Worm (Caenorhabditis elegans): ENCODE results near the gene Y110A2AL.9.

Gene Y110A2AL.9

DNA sequence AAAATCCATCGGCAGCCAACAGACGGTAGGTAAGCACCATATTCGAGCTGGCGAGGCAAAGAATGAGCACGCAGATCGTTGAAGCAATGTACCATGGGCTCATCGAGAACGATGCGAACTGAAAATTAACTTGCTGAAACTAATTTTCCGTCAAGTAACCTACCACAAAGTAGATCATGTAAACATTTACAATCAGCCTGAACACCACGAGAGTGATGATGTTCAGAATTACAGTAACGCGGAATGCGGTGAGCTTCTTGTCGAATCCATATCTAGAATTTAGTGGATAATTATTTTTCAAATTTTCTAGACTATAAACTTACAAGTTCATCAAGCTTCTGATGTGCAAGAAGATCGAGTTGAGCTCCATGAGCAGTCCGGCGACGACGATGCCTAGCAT is 37.0 kb downstream of the Y110A2AL.9 start:
- TF ChIP-seq cog-1 (tag; optimal IDR thresholded peaks at IDR 0.05), result no peak

DNA sequence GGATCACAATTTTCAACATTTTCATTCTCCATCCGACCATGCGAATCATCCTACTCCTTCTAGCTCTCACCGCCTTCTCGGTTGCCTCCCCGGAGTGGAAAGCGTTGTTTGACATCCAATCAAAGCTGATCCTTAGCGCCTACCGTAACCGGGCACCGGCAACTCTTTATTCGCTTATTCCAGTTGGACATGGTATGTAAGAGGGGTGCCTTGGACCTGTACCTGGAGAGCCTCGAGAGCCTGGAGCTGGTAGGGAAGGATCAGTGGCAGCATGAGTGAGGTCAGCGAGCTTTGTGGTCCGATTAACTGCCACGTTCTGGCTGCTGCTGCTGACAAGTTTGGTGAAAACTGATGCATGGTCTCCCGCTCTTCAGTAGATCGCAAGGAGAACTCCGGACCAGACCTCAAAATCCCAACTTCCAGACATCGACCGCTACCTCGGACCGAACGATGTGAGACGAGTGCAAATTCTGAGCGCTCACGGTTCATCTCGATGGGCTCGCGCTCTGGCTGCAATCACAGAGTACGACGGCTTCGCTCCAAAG is 38.5 kb downstream of the Y110A2AL.9 start, which contains the start of gene K12H6.8:
K12H6.8 (plus strand) TSS at position 38 of the 545 bp plus-strand sequence.
- TF ChIP-seq ztf-23 (GFP tag; IDR thresholded peaks at IDR 0.05), result no peak
- TF ChIP-seq ztf-29 (GFP tag; IDR thresholded peaks at IDR 0.05), result no peak

ce11 chrII:2826073-2826472 is 40.4 kb downstream of the Y110A2AL.9 start, which contains the start of gene K12H6.5:
TSS of gene K12H6.5 (minus strand) at chrII:2826173.
- TF ChIP-seq T22C8.4 (GFP tag; IDR thresholded peaks at IDR 0.05) (no peak), klf-2 (GFP tag; conservative IDR thresholded peaks at IDR 0.05) (no peak), ztf-23 (GFP tag; IDR thresholded peaks at IDR 0.05) (no peak), cog-1 (tag; optimal IDR thresholded peaks at IDR 0.05) (no peak), med-1 (GFP tag; optimal IDR thresholded peaks at IDR 0.05; ENCODE audit: insufficient read depth) (no peak), ztf-29 (GFP tag; IDR thresholded peaks at IDR 0.05) (no peak), tab-1 (GFP tag; IDR thresholded peaks at IDR 0.05) (no peak), flt-1 (GFP tag; IDR thresholded peaks at IDR 0.05) (no peak), ref-1 (GFP tag; conservative IDR thresholded peaks at IDR 0.05) (no peak)

ce11 chrII:2824169-2824568 is 42.3 kb downstream of the Y110A2AL.9 start, which contains the start of the genes K12H6.4 and K12H6.9:
TSS of gene K12H6.4 (minus strand) at chrII:2824269.
TSS of gene K12H6.9 (plus strand) at chrII:2824404.
- TF ChIP-seq klf-2 (GFP tag; conservative IDR thresholded peaks at IDR 0.05) (no peak), tab-1 (GFP tag; IDR thresholded peaks at IDR 0.05) (no peak), ref-1 (GFP tag; conservative IDR thresholded peaks at IDR 0.05) (no peak), cog-1 (tag; optimal IDR thresholded peaks at IDR 0.05) (no peak), med-1 (GFP tag; optimal IDR thresholded peaks at IDR 0.05; ENCODE audit: insufficient read depth) (no peak), ztf-23 (GFP tag; IDR thresholded peaks at IDR 0.05) (no peak), ztf-29 (GFP tag; IDR thresholded peaks at IDR 0.05) (no peak), flt-1 (GFP tag; IDR thresholded peaks at IDR 0.05) (no peak), T22C8.4 (GFP tag; IDR thresholded peaks at IDR 0.05) (no peak)

DNA sequence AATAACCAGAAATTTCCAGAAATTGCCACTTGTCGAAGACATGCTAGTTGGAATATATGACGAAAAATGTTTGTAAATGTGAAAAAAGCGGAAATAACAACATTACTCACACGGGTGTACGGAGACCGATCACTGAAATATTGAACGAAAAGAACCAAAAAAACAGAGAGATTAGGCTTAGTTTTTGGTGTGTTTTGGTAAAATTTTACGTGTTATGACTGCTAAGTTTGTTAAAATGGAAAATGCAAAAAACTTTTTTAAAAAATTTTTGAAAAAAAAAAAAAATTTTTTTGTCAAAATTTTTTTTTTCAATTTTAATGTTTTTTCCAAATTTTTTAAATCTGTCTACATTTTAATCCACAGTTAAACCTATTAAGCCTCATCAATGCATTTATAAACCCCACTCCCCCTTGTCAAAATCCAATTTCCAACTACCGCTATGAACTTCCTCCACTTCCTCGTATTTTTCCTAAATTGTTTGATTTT is 44.0 kb downstream of the Y110A2AL.9 start, which contains the start of the genes fut-4 and K12H6.10:
fut-4 (minus strand) TSS at position 101 of the 486 bp plus-strand sequence.
K12H6.10 (plus strand) TSS at position 436 of the 486 bp plus-strand sequence.
- TF ChIP-seq T22C8.4 (GFP tag; IDR thresholded peaks at IDR 0.05), result no peak
- no peak for TF ChIP-seq ztf-23 (GFP tag; IDR thresholded peaks at IDR 0.05)
- TF ChIP-seq ztf-29 (GFP tag; IDR thresholded peaks at IDR 0.05), result no peak
- no peak for TF ChIP-seq cog-1 (tag; optimal IDR thresholded peaks at IDR 0.05)
- no peak for TF ChIP-seq med-1 (GFP tag; optimal IDR thresholded peaks at IDR 0.05; ENCODE audit: insufficient read depth)
- no peak for TF ChIP-seq klf-2 (GFP tag; conservative IDR thresholded peaks at IDR 0.05)
- no peak for TF ChIP-seq tab-1 (GFP tag; IDR thresholded peaks at IDR 0.05)
- no peak for TF ChIP-seq flt-1 (GFP tag; IDR thresholded peaks at IDR 0.05)

DNA sequence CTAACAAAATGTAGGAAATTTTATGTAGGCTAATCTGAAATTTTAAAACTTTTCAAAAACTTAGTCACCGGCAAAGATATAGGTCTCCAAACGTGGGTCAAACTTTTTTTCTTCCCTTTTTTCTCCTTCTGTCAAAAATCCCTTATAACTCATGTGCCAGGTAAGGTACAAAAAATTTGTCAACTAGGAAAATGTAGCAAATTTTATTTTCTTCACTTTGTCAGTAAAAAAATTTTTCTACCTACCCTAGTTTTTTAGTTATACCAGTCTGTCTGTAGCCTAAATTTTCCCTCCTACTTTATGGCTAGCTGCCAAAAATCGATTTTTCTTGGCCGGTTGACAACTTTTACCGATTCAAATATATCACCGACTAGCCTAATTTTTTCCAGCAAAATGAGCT is 49.8 kb downstream of the Y110A2AL.9 start, which contains the start of gene set-13:
set-13 (plus strand) TSS at position 301 of the 400 bp plus-strand sequence.
- TF ChIP-seq cog-1 (tag; optimal IDR thresholded peaks at IDR 0.05), result no peak
- TF ChIP-seq flt-1 (GFP tag; IDR thresholded peaks at IDR 0.05), result no peak
- TF ChIP-seq klf-2 (GFP tag; conservative IDR thresholded peaks at IDR 0.05), result no peak
- TF ChIP-seq med-1 (GFP tag; optimal IDR thresholded peaks at IDR 0.05; ENCODE audit: insufficient read depth), result no peak
- TF ChIP-seq ztf-29 (GFP tag; IDR thresholded peaks at IDR 0.05), result no peak
